Worm (Caenorhabditis elegans): ENCODE results near the gene rcs-1.

- TF ChIP-seq elt-3 (tag; optimal IDR thresholded peaks at IDR 0.05), result no peak
- no peak for TF ChIP-seq lsy-2 (tag; optimal IDR thresholded peaks at IDR 0.05)
Measured at ce11 chrX:8846447-8847237, 18.3 kb upstream of the rcs-1 start, which contains the start of gene C28G1.10.
